Worm (Caenorhabditis elegans): ENCODE data around the gene F13E6.2.

ce11 chrX:10691232-10691631 is 17.1 kb upstream of the F13E6.2 start:
- TF ChIP-seq unc-62 (GFP tag; optimal IDR thresholded peaks at IDR 0.05): no peak
- no peak for TF ChIP-seq snpc-4 (tag; optimal IDR thresholded peaks at IDR 0.05)
- no peak for TF ChIP-seq nhr-23 (tag; optimal IDR thresholded peaks at IDR 0.05)
- no peak for TF ChIP-seq unc-55 (GFP tag; optimal IDR thresholded peaks at IDR 0.05)
- no peak for TF ChIP-seq ztf-11 (tag; optimal IDR thresholded peaks at IDR 0.05)
- TF ChIP-seq sem-4 (tag; optimal IDR thresholded peaks at IDR 0.05): peak; percentile 14
- TF ChIP-seq nhr-237 (tag; optimal IDR thresholded peaks at IDR 0.05): no peak
- TF ChIP-seq egl-27 (tag; optimal IDR thresholded peaks at IDR 0.05): no peak
- TF ChIP-seq nhr-25 (tag; optimal IDR thresholded peaks at IDR 0.05): peak; percentile 83
- TF ChIP-seq ceh-82 (tag; optimal IDR thresholded peaks at IDR 0.05): no peak
- TF ChIP-seq nhr-11 (tag; optimal IDR thresholded peaks at IDR 0.05): no peak
